Fruit fly (Drosophila melanogaster) whole organism, embryonic: ENCODE measurements around the gene retinin.

Source experiments
- Asciz ChIP-seq: fragments of 200-800 bp; sonication (Bioruptor generic); optimal IDR thresholded peaks from 2 replicates; lab custom pipeline; 2017; ENCODE audit warnings: missing biosample characterization, mild to moderate bottlenecking, missing genetic modification characterization, missing genetic modification reagents
- Bgb ChIP-seq: fragments of 200-800 bp; sonication (Bioruptor generic); IDR thresholded peaks from 2 replicates; pipeline ENCODE4 v1.3.6; 2022; ENCODE audit warnings: missing biosample characterization, missing genetic modification characterization; ENCODE audit not compliant: partially characterized antibody
- Bteb2 ChIP-seq: fragments of 200-800 bp; sonication (Bioruptor generic); optimal IDR thresholded peaks from 2 replicates; lab custom pipeline; 2016; ENCODE audit warnings: missing biosample characterization, missing genetic modification characterization
- CG10321 ChIP-seq: fragments of 200-800 bp; sonication (Bioruptor generic); IDR thresholded peaks from 2 replicates; pipeline ENCODE4 v1.3.6; 2022; ENCODE audit warnings: missing biosample characterization, missing genetic modification characterization
- CG10366 ChIP-seq: fragments of 200-800 bp; sonication (Bioruptor generic); IDR thresholded peaks from 2 replicates; pipeline ENCODE4 v1.3.6; 2022; ENCODE audit warnings: missing biosample characterization, missing genetic modification characterization
- CG10565 ChIP-seq: fragments of 200-800 bp; sonication (Bioruptor generic); optimal IDR thresholded peaks from 3 replicates; lab custom pipeline; 2016; ENCODE audit warnings: missing biosample characterization, mild to moderate bottlenecking, missing genetic modification characterization
- CG11247 ChIP-seq: fragments of 200-800 bp; sonication (Bioruptor generic); IDR thresholded peaks from 2 replicates; pipeline ENCODE4 v1.3.6; 2022; ENCODE audit warnings: missing biosample characterization, missing genetic modification characterization
- CG12071 ChIP-seq: fragments of 200-800 bp; sonication (Bioruptor generic); optimal IDR thresholded peaks from 3 replicates; lab custom pipeline; 2018; ENCODE audit warnings: missing biosample characterization, mild to moderate bottlenecking, missing genetic modification characterization
- CG14014 ChIP-seq: fragments of 200-800 bp; sonication (Bioruptor generic); IDR thresholded peaks from 2 replicates; pipeline ENCODE4 v1.3.6; 2022; ENCODE audit warnings: missing biosample characterization, missing genetic modification characterization
- CG16815 ChIP-seq: fragments of 200-800 bp; sonication (Bioruptor generic); optimal IDR thresholded peaks from 3 replicates; lab custom pipeline; 2017; ENCODE audit warnings: missing biosample characterization, mild to moderate bottlenecking, missing genetic modification characterization
- CG17568 ChIP-seq: fragments of 200-800 bp; sonication (Bioruptor generic); optimal IDR thresholded peaks from 2 replicates; lab custom pipeline; 2018; ENCODE audit warnings: missing biosample characterization, mild to moderate bottlenecking, missing genetic modification characterization, moderate library complexity
- CG2199 ChIP-seq: fragments of 200-800 bp; sonication (Bioruptor generic); IDR thresholded peaks from 3 replicates; pipeline ENCODE4 v1.3.6; 2022; ENCODE audit warnings: missing biosample characterization, missing genetic modification characterization
- CG2889 ChIP-seq: fragments of 200-800 bp; sonication (Bioruptor generic); IDR thresholded peaks from 3 replicates; pipeline ENCODE4 v1.3.6; 2022; ENCODE audit warnings: missing biosample characterization, missing genetic modification characterization
- CG31441 ChIP-seq: fragments of 200-800 bp; sonication (Bioruptor generic); IDR thresholded peaks from 2 replicates; pipeline ENCODE4 v1.3.6; 2022; ENCODE audit warnings: missing biosample characterization, missing genetic modification characterization
- CG33557 ChIP-seq: fragments of 200-800 bp; sonication (Bioruptor generic); optimal IDR thresholded peaks from 2 replicates; lab custom pipeline; 2019; ENCODE audit warnings: missing biosample characterization, mild to moderate bottlenecking, missing genetic modification characterization, moderate library complexity
- CG5953 ChIP-seq: fragments of 200-800 bp; sonication (Bioruptor generic); IDR thresholded peaks from 2 replicates; pipeline ENCODE4 v1.3.6; 2022; ENCODE audit warnings: missing biosample characterization, missing genetic modification characterization
- CG7357 ChIP-seq: fragments of 200-800 bp; sonication (Bioruptor generic); IDR thresholded peaks from 3 replicates; pipeline ENCODE4 v1.3.6; 2022; ENCODE audit warnings: missing biosample characterization, missing genetic modification characterization
- CG7786 ChIP-seq: fragments of 200-800 bp; sonication (Bioruptor generic); optimal IDR thresholded peaks from 2 replicates; lab custom pipeline; 2016; ENCODE audit warnings: missing biosample characterization, missing genetic modification characterization
- CG8478 ChIP-seq: fragments of >200 bp; optimal IDR thresholded peaks from 2 replicates; lab custom pipeline; 2018
- CG9727 ChIP-seq: fragments of 200-800 bp; sonication (Bioruptor generic); optimal IDR thresholded peaks from 3 replicates; lab custom pipeline; 2017; ENCODE audit warnings: missing biosample characterization, mild to moderate bottlenecking, missing genetic modification characterization
- Camta ChIP-seq: fragments of 200-800 bp; sonication (Bioruptor generic); optimal IDR thresholded peaks from 2 replicates; lab custom pipeline; 2016; ENCODE audit warnings: missing biosample characterization, missing genetic modification characterization
- CrebB ChIP-seq: fragments of 200-800 bp; sonication (Bioruptor generic); optimal IDR thresholded peaks from 3 replicates; lab custom pipeline; 2018; ENCODE audit warnings: missing biosample characterization, mild to moderate bottlenecking, missing genetic modification characterization
- D19A ChIP-seq: fragments of 200-800 bp; optimal IDR thresholded peaks from 3 replicates; lab custom pipeline; 2019; ENCODE audit warnings: missing biosample characterization, mild to moderate bottlenecking, missing genetic modification characterization, moderate library complexity
- Drgx ChIP-seq: fragments of 200-800 bp; sonication (Bioruptor generic); IDR thresholded peaks from 2 replicates; pipeline ENCODE4 v1.3.6; 2022; ENCODE audit warnings: missing biosample characterization, missing genetic modification characterization
- MTF-1 ChIP-seq: fragments of 200-800 bp; sonication (Bioruptor generic); optimal IDR thresholded peaks from 2 replicates; lab custom pipeline; 2018; ENCODE audit warnings: missing biosample characterization, mild to moderate bottlenecking, missing genetic modification characterization, borderline replicate concordance
- Oaz ChIP-seq: fragments of 200-800 bp; sonication (Bioruptor generic); IDR thresholded peaks from 2 replicates; pipeline ENCODE4 v1.3.6; 2022; ENCODE audit warnings: missing biosample characterization, missing genetic modification characterization
- Ssrp ChIP-seq: fragments of 200-800 bp; sonication (Bioruptor generic); optimal IDR thresholded peaks from 2 replicates; lab custom pipeline; 2018; ENCODE audit warnings: missing biosample characterization, mild to moderate bottlenecking, missing genetic modification characterization, moderate library complexity
- TFAM ChIP-seq: fragments of 200-800 bp; sonication (Bioruptor generic); optimal IDR thresholded peaks from 2 replicates; lab custom pipeline; 2017; ENCODE audit warnings: missing biosample characterization, missing genetic modification characterization, inconsistent platforms
- Vsx1 ChIP-seq: fragments of 200-800 bp; sonication (Bioruptor generic); optimal IDR thresholded peaks from 2 replicates; lab custom pipeline; 2017; ENCODE audit warnings: missing biosample characterization, mild to moderate bottlenecking, missing genetic modification characterization, missing genetic modification reagents
- bsh ChIP-seq, 2 experiments: fragments of 200-800 bp; sonication (Bioruptor generic); optimal IDR thresholded peaks; 2 replicates each; lab custom pipeline; 2017 to 2018; ENCODE audit warnings: mild to moderate bottlenecking in 2 of 2, missing biosample characterization in 2 of 2, missing genetic modification characterization in 2 of 2, moderate library complexity in 1 of 2
- dati ChIP-seq: fragments of 200-800 bp; sonication (Bioruptor generic); IDR thresholded peaks from 2 replicates; pipeline ENCODE4 v1.3.6; 2022; ENCODE audit warnings: missing biosample characterization, missing genetic modification characterization
- en ChIP-seq: fragments of 200-800 bp; sonication (Bioruptor generic); optimal IDR thresholded peaks from 2 replicates; lab custom pipeline; 2016; ENCODE audit warnings: missing biosample characterization, missing genetic modification characterization
- gsb-n ChIP-seq: fragments of 200-800 bp; sonication (Bioruptor generic); optimal IDR thresholded peaks from 3 replicates; lab custom pipeline; 2018; ENCODE audit warnings: missing biosample characterization, mild to moderate bottlenecking, missing genetic modification characterization
- jigr1 ChIP-seq: fragments of 200-800 bp; sonication (Bioruptor generic); IDR thresholded peaks from 3 replicates; pipeline ENCODE4 v1.3.6; 2022; ENCODE audit warnings: missing biosample characterization, missing genetic modification characterization
- kay ChIP-seq: fragments of 200-800 bp; sonication (Bioruptor generic); optimal IDR thresholded peaks from 2 replicates; lab custom pipeline; 2016; ENCODE audit warnings: missing biosample characterization, missing genetic modification characterization
- pb ChIP-seq: fragments of 200-800 bp; sonication (Bioruptor generic); optimal IDR thresholded peaks from 3 replicates; lab custom pipeline; 2016; ENCODE audit warnings: missing biosample characterization, missing genetic modification characterization
- slbo ChIP-seq: fragments of 200-800 bp; sonication (Bioruptor generic); IDR thresholded peaks from 2 replicates; pipeline ENCODE4 v1.3.6; 2022; ENCODE audit warnings: missing biosample characterization, missing genetic modification characterization
- tin ChIP-seq: fragments of 200-800 bp; sonication (Bioruptor generic); optimal IDR thresholded peaks from 3 replicates; lab custom pipeline; 2016; ENCODE audit warnings: missing biosample characterization, missing genetic modification characterization
- tx ChIP-seq: fragments of 200-800 bp; sonication (Bioruptor generic); optimal IDR thresholded peaks from 2 replicates; lab custom pipeline; 2016; ENCODE audit warnings: missing biosample characterization, missing genetic modification characterization
- wek ChIP-seq: fragments of 200-800 bp; sonication (Bioruptor generic); optimal IDR thresholded peaks from 3 replicates; lab custom pipeline; 2018; ENCODE audit warnings: missing biosample characterization, mild to moderate bottlenecking, missing genetic modification characterization, moderate library complexity
- wor ChIP-seq: fragments of 200-800 bp; sonication (Bioruptor generic); IDR thresholded peaks from 2 replicates; pipeline ENCODE4 v1.3.6; 2022; ENCODE audit warnings: missing biosample characterization, missing genetic modification characterization
- yki ChIP-seq: fragments of >200 bp; optimal IDR thresholded peaks from 3 replicates; lab custom pipeline; 2018
- zen2 ChIP-seq: fragments of 200-800 bp; sonication (Bioruptor generic); IDR thresholded peaks from 3 replicates; pipeline ENCODE4 v1.3.6; 2022; ENCODE audit warnings: missing biosample characterization, missing genetic modification characterization; ENCODE audit not compliant: partially characterized antibody
- zfh1 ChIP-seq: fragments of 200-800 bp; sonication (Bioruptor generic); IDR thresholded peaks from 3 replicates; pipeline ENCODE4 v1.3.6; 2022; ENCODE audit warnings: missing biosample characterization, missing genetic modification characterization

Gene retinin

dm6 chr3L:16380770-16381169 is 49.0 kb downstream of the retinin start (continued):
- TF ChIP-seq CG33557 (peak; percentile 61), D19A (tag; lab: Kevin White, UChicago) (peak; percentile 60), CG10321 (GFP tag; lab: Robert Waterston, UW) (no peak), Bteb2 (peak; percentile 43), jigr1 (GFP tag; lab: Robert Waterston, UW) (no peak), TFAM (GFP tag; lab: Kevin White, UChicago) (no peak), bsh (GFP tag; optimal IDR thresholded peaks at IDR 0.05; lab: Kevin White, UChicago) (peak in 1 of 2 experiments; percentile 73), tx (GFP tag; lab: Kevin White, UChicago) (peak; percentile 50), Drgx (no peak), wor (GFP tag; lab: Robert Waterston, UW) (peak; percentile 43; the same call in 1 of the 2 replicates), CG10565 (GFP tag; lab: Kevin White, UChicago) (no peak), kay (GFP tag; lab: Kevin White, UChicago) (peak; percentile 25), gsb-n (tag; lab: Kevin White, UChicago) (peak; percentile 57), CG2199 (GFP tag; lab: Robert Waterston, UW) (0 out of 3 replicates have a peak, but pooled peaks have one; percentile 25), CG17568 (peak; percentile 29), dati (GFP tag; lab: Robert Waterston, UW) (no peak), CG7357 (no peak), Vsx1 (no peak), CG11247 (GFP tag; lab: Robert Waterston, UW) (peak; percentile 59), zfh1 (GFP tag; lab: Robert Waterston, UW) (peak; percentile 62; the same call in 2 of the 3 replicates), CG2889 (GFP tag; lab: Robert Waterston, UW) (peak; percentile 23; the same call in 1 of the 3 replicates), CrebB (tag; lab: Kevin White, UChicago) (peak; percentile 44), en (peak; percentile 21), CG12071 (peak; percentile 61), yki (no peak), CG9727 (peak; percentile 63), CG16815 (GFP tag; lab: Kevin White, UChicago) (peak; percentile 63), pb (peak; percentile 4), Bgb (no peak), CG14014 (peak; percentile 65), tin (GFP tag; lab: Kevin White, UChicago) (peak; percentile 63), wek (GFP tag; lab: Kevin White, UChicago) (no peak), CG10366 (GFP tag; lab: Robert Waterston, UW) (no peak), Oaz (peak; percentile 27; the same call in 1 of the 2 replicates), Ssrp (tag; lab: Kevin White, UChicago) (peak; percentile 59), CG31441 (peak; percentile 54; the same call in 1 of the 2 replicates), CG5953 (GFP tag; lab: Robert Waterston, UW) (no peak), zen2 (GFP tag; lab: Robert Waterston, UW) (no peak), CG8478 (lab: Kevin White, UChicago) (no peak), slbo (GFP tag; lab: Robert Waterston, UW) (peak; percentile 75), Camta (GFP tag; lab: Kevin White, UChicago) (peak; percentile 40), MTF-1 (peak; percentile 41), Asciz (GFP tag; lab: Kevin White, UChicago) (peak; percentile 65), CG7786 (GFP tag; lab: Kevin White, UChicago) (peak; percentile 75)
